Worm (Caenorhabditis elegans) whole organism, L2 larva: ENCODE measurements around the gene acox-3.

Source experiments
- R02D3.7 ChIP-seq: fragments of 150-350 bp; optimal IDR thresholded peaks from 2 replicates; lab custom pipeline; 2014; ENCODE audit warnings: missing biosample characterization, missing genetic modification characterization
- ZK546.5 ChIP-seq: sonication (generic microtip); optimal IDR thresholded peaks from 2 replicates; lab custom pipeline; 2017; ENCODE audit warnings: missing biosample characterization, missing genetic modification characterization
- ama-1 ChIP-seq: fragments of 150-350 bp; optimal IDR thresholded peaks from 2 replicates; lab custom pipeline; 2018; ENCODE audit warnings: inconsistent platforms
- blmp-1 ChIP-seq: sonication (generic microtip); optimal IDR thresholded peaks from 2 replicates; lab custom pipeline; 2017; ENCODE audit warnings: missing genetic modification characterization, mild to moderate bottlenecking, missing compliant biosample characterization, antibody characterized with exemption, moderate library complexity; ENCODE audit not compliant: insufficient read depth
- ceh-16 ChIP-seq: fragments of 150-350 bp; optimal IDR thresholded peaks from 2 replicates; lab custom pipeline; 2014; ENCODE audit warnings: missing biosample characterization, missing genetic modification characterization
- nhr-11 ChIP-seq: fragments of 150-350 bp; optimal IDR thresholded peaks from 2 replicates; lab custom pipeline; 2014; ENCODE audit warnings: missing biosample characterization, missing genetic modification characterization
- nhr-12 ChIP-seq: fragments of 150-350 bp; optimal IDR thresholded peaks from 2 replicates; lab custom pipeline; 2014; ENCODE audit warnings: missing biosample characterization, missing genetic modification characterization
- nhr-237 ChIP-seq: fragments of 150-350 bp; optimal IDR thresholded peaks from 2 replicates; lab custom pipeline; 2014; ENCODE audit warnings: missing biosample characterization, missing genetic modification characterization
- nhr-25 ChIP-seq: fragments of 150-350 bp; sonication (generic microtip); optimal IDR thresholded peaks from 3 replicates; lab custom pipeline; 2014; ENCODE audit warnings: missing biosample characterization, missing genetic modification characterization
- snpc-4 ChIP-seq: fragments of 150-350 bp; optimal IDR thresholded peaks from 2 replicates; lab custom pipeline; 2014; ENCODE audit warnings: missing biosample characterization, missing genetic modification characterization
- unc-62 ChIP-seq: fragments of 150-350 bp; optimal IDR thresholded peaks from 2 replicates; lab custom pipeline; 2014; ENCODE audit warnings: missing biosample characterization, missing genetic modification reagents, missing genetic modification characterization
- ztf-11 ChIP-seq: sonication (generic microtip); optimal IDR thresholded peaks from 2 replicates; lab custom pipeline; 2017; ENCODE audit warnings: missing biosample characterization, missing genetic modification characterization

ce11 chrIV:6290741-6291140, 42.4 kb upstream of the acox-3 start, which contains the start of gene srv-24:
- TF ChIP-seq snpc-4 (tag; lab: Kevin White, UChicago) (no peak), nhr-12 (tag; lab: Kevin White, UChicago) (no peak), blmp-1 (tag; lab: Kevin White, UChicago) (no peak), ztf-11 (tag; lab: Kevin White, UChicago) (no peak), ZK546.5 (tag; lab: Kevin White, UChicago) (no peak), nhr-237 (tag; lab: Kevin White, UChicago) (no peak), ceh-16 (no peak), ama-1 (lab: Kevin White, UChicago) (no peak), R02D3.7 (no peak), nhr-25 (tag; lab: Kevin White, UChicago) (no peak), nhr-11 (no peak), unc-62 (GFP tag; lab: Kevin White, UChicago) (no peak)
